Worm (Caenorhabditis elegans) whole organism, young adult: ENCODE results near the gene T28B11.1.

Source experiments
- B0035.1 ChIP-seq: sonication (generic microtip); optimal IDR thresholded peaks from 2 replicates; lab custom pipeline; 2016; ENCODE audit warnings: missing genetic modification characterization, mild to moderate bottlenecking, missing compliant biosample characterization, missing genotype, missing genetic modification reagents
- F10E7.11 ChIP-seq: sonication (generic microtip); optimal IDR thresholded peaks from 2 replicates; lab custom pipeline; 2017; ENCODE audit warnings: mild to moderate bottlenecking, missing genetic modification characterization, moderate library complexity, missing compliant biosample characterization
- F23B12.7 ChIP-seq: sonication (generic microtip); optimal IDR thresholded peaks from 2 replicates; lab custom pipeline; 2017; ENCODE audit warnings: missing genetic modification characterization, mild to moderate bottlenecking, missing compliant biosample characterization, antibody characterized with exemption, moderate library complexity; ENCODE audit not compliant: insufficient read depth
- F39B2.1 ChIP-seq: fragments of 200-800 bp; sonication (Bioruptor generic); IDR thresholded peaks from 2 replicates; pipeline ENCODE4 v1.3.6; 2022; ENCODE audit warnings: missing genetic modification reagents, missing genetic modification characterization, missing compliant biosample characterization
- K11D2.4 ChIP-seq: fragments of 200-800 bp; sonication (Bioruptor generic); IDR thresholded peaks from 2 replicates; pipeline ENCODE4 v1.3.6; 2022; ENCODE audit warnings: missing genetic modification reagents, missing genetic modification characterization, missing compliant biosample characterization
- K12H6.12 ChIP-seq: fragments of 200-800 bp; sonication (Bioruptor generic); optimal IDR thresholded peaks from 2 replicates; lab custom pipeline; 2018; ENCODE audit warnings: mild to moderate bottlenecking, missing genetic modification characterization, missing compliant biosample characterization
- ZK185.1 ChIP-seq: sonication (generic microtip); optimal IDR thresholded peaks from 2 replicates; lab custom pipeline; 2016; ENCODE audit warnings: mild to moderate bottlenecking, missing genetic modification characterization, missing compliant biosample characterization; ENCODE audit not compliant: poor library complexity, severe bottlenecking
- athp-1 ChIP-seq: sonication (generic microtip); optimal IDR thresholded peaks from 2 replicates; lab custom pipeline; 2017; ENCODE audit warnings: mild to moderate bottlenecking, missing genetic modification characterization, missing compliant biosample characterization
- attf-5 ChIP-seq: fragments of 200-800 bp; sonication (Bioruptor generic); optimal IDR thresholded peaks from 2 replicates; lab custom pipeline; 2018; ENCODE audit warnings: mild to moderate bottlenecking, missing genetic modification characterization, missing compliant biosample characterization
- bed-1 ChIP-seq: fragments of 200-800 bp; sonication (Bioruptor generic); IDR thresholded peaks from 2 replicates; pipeline ENCODE4 v1.3.6; 2022; ENCODE audit warnings: missing genetic modification reagents, missing genetic modification characterization, missing compliant biosample characterization
- bed-2 ChIP-seq: fragments of 200-800 bp; sonication (Bioruptor generic); IDR thresholded peaks from 2 replicates; pipeline ENCODE4 v1.3.6; 2022; ENCODE audit warnings: missing genetic modification reagents, missing genetic modification characterization, missing compliant biosample characterization
- cebp-1 ChIP-seq, 2 experiments: fragments of 200-800 bp in 1 of 2; sonication (Bioruptor generic) in 1 of 2; sonication (generic microtip) in 1 of 2; IDR thresholded peaks in 1 of 2; optimal IDR thresholded peaks in 1 of 2; 2 replicates each; pipeline versions ENCODE4 v1.3.6 to Lab custom; 2017 to 2022; ENCODE audit warnings: missing compliant biosample characterization in 2 of 2, missing genetic modification characterization in 2 of 2, mild to moderate bottlenecking in 1 of 2, missing genetic modification reagents in 1 of 2, moderate library complexity in 1 of 2
- cebp-2 ChIP-seq: fragments of 200-800 bp; sonication (Bioruptor generic); IDR thresholded peaks from 2 replicates; pipeline ENCODE4 v1.3.6; 2022; ENCODE audit warnings: missing genetic modification characterization, missing compliant biosample characterization
- ceh-27 ChIP-seq: fragments of 200-800 bp; sonication (Bioruptor generic); optimal IDR thresholded peaks from 2 replicates; lab custom pipeline; 2018; ENCODE audit warnings: mild to moderate bottlenecking, missing genetic modification characterization, moderate library complexity, missing compliant biosample characterization
- die-1 ChIP-seq: sonication (generic microtip); optimal IDR thresholded peaks from 2 replicates; lab custom pipeline; 2016; ENCODE audit warnings: missing genotype, mild to moderate bottlenecking, missing genetic modification characterization, missing compliant biosample characterization
- egl-18 ChIP-seq: fragments of 200-800 bp; sonication (Bioruptor generic); IDR thresholded peaks from 2 replicates; pipeline ENCODE4 v1.3.6; 2022; ENCODE audit warnings: missing genetic modification reagents, missing genetic modification characterization, missing compliant biosample characterization
- ekl-4 ChIP-seq: fragments of 200-800 bp; sonication (Bioruptor generic); IDR thresholded peaks from 2 replicates; pipeline ENCODE4 v1.3.6; 2022; ENCODE audit warnings: missing genetic modification reagents, missing genetic modification characterization, missing compliant biosample characterization
- him-1 ChIP-seq: sonication (generic microtip); optimal IDR thresholded peaks from 2 replicates; lab custom pipeline; 2016; ENCODE audit warnings: missing genotype, missing genetic modification reagents, missing genetic modification characterization, missing compliant biosample characterization
- hmg-1.2 ChIP-seq: fragments of 200-800 bp; sonication (Bioruptor generic); IDR thresholded peaks from 2 replicates; pipeline ENCODE4 v1.3.6; 2022; ENCODE audit warnings: missing genetic modification reagents, missing genetic modification characterization, missing compliant biosample characterization
- lag-1 ChIP-seq: fragments of 200-800 bp; sonication (Bioruptor generic); IDR thresholded peaks from 2 replicates; pipeline ENCODE4 v1.3.6; 2022; ENCODE audit warnings: missing genetic modification reagents, missing genetic modification characterization, missing compliant biosample characterization
- lin-35 ChIP-seq, 3 experiments: fragments of 150-350 bp in 2 of 3; sonication (generic microtip) in 1 of 3; optimal IDR thresholded peaks; 2 replicates each; lab custom pipeline; 2014 to 2018; ENCODE audit warnings: missing biosample characterization in 3 of 3, missing genetic modification characterization in 3 of 3, missing genetic modification reagents in 3 of 3
- lin-54 ChIP-seq: fragments of 200-800 bp; sonication (Bioruptor generic); optimal IDR thresholded peaks from 2 replicates; lab custom pipeline; 2018; ENCODE audit warnings: mild to moderate bottlenecking, missing genetic modification characterization, missing compliant biosample characterization
- lir-1 ChIP-seq: fragments of 200-800 bp; sonication (Bioruptor generic); conservative IDR thresholded peaks from 2 replicates; pipeline ENCODE4 v1.3.6; 2022; ENCODE audit warnings: missing genetic modification reagents, missing genetic modification characterization, missing compliant biosample characterization
- lsy-27 ChIP-seq: sonication (generic microtip); optimal IDR thresholded peaks from 2 replicates; lab custom pipeline; 2017; ENCODE audit warnings: missing genetic modification characterization, mild to moderate bottlenecking, missing compliant biosample characterization, antibody characterized with exemption, missing genotype, borderline replicate concordance; ENCODE audit not compliant: insufficient read depth
- madf-10 ChIP-seq: sonication (generic microtip); optimal IDR thresholded peaks from 2 replicates; lab custom pipeline; 2016; ENCODE audit warnings: mild to moderate bottlenecking, missing genetic modification characterization, missing compliant biosample characterization
- mcd-1 ChIP-seq: fragments of 200-800 bp; sonication (Bioruptor generic); IDR thresholded peaks from 2 replicates; pipeline ENCODE4 v1.3.6; 2022; ENCODE audit warnings: missing genetic modification reagents, missing genetic modification characterization, missing compliant biosample characterization
- mes-4 ChIP-seq: sonication (generic microtip); optimal IDR thresholded peaks from 2 replicates; lab custom pipeline; 2016; ENCODE audit warnings: missing genotype, missing genetic modification characterization, missing compliant biosample characterization
- nfya-1 ChIP-seq: sonication (generic microtip); optimal IDR thresholded peaks from 2 replicates; lab custom pipeline; 2017; ENCODE audit warnings: antibody characterized with exemption, missing compliant biosample characterization, missing genetic modification characterization, borderline replicate concordance; ENCODE audit not compliant: insufficient read depth
- nhr-120 ChIP-seq: fragments of 200-800 bp; sonication (Bioruptor generic); IDR thresholded peaks from 2 replicates; pipeline ENCODE4 v1.3.6; 2022; ENCODE audit warnings: missing genetic modification characterization, missing compliant biosample characterization
- nhr-179 ChIP-seq: sonication (generic microtip); optimal IDR thresholded peaks from 2 replicates; lab custom pipeline; 2016; ENCODE audit warnings: mild to moderate bottlenecking, missing genetic modification characterization, missing compliant biosample characterization
- nhr-27 ChIP-seq: fragments of 200-800 bp; sonication (Bioruptor generic); optimal IDR thresholded peaks from 2 replicates; lab custom pipeline; 2018; ENCODE audit warnings: mild to moderate bottlenecking, missing genetic modification characterization, moderate library complexity, missing compliant biosample characterization
- pbrm-1 ChIP-seq: fragments of 200-800 bp; sonication (Bioruptor generic); IDR thresholded peaks from 2 replicates; pipeline ENCODE4 v1.3.6; 2022; ENCODE audit warnings: missing genetic modification reagents, missing genetic modification characterization, missing compliant biosample characterization
- rec-8 ChIP-seq, 2 experiments: sonication (generic microtip); optimal IDR thresholded peaks; 2 replicates each; lab custom pipeline; 2016; ENCODE audit warnings: mild to moderate bottlenecking in 2 of 2, missing genetic modification characterization in 2 of 2, missing genetic modification reagents in 2 of 2, missing genotype in 2 of 2, missing biosample characterization in 1 of 2, missing compliant biosample characterization in 1 of 2, moderate library complexity in 1 of 2
- snpc-3.4 ChIP-seq: sonication (generic microtip); optimal IDR thresholded peaks from 2 replicates; lab custom pipeline; 2017; ENCODE audit warnings: missing genetic modification characterization, mild to moderate bottlenecking, missing compliant biosample characterization, antibody characterized with exemption, moderate library complexity, missing genotype, missing genetic modification reagents
- tbp1 ChIP-seq: fragments of 200-800 bp; sonication (Bioruptor generic); optimal IDR thresholded peaks from 2 replicates; lab custom pipeline; 2018; ENCODE audit warnings: mild to moderate bottlenecking, missing genetic modification characterization, missing compliant biosample characterization
- tlf-1 ChIP-seq: fragments of 200-800 bp; sonication (Bioruptor generic); optimal IDR thresholded peaks from 2 replicates; lab custom pipeline; 2018; ENCODE audit warnings: mild to moderate bottlenecking, missing genetic modification characterization, missing compliant biosample characterization
- ztf-6 ChIP-seq: fragments of 200-800 bp; sonication (Bioruptor generic); IDR thresholded peaks from 2 replicates; pipeline ENCODE4 v1.3.6; 2022; ENCODE audit warnings: missing genetic modification reagents, missing genetic modification characterization, missing compliant biosample characterization

Gene T28B11.1

ce11 chrV:10708346-10708745 is 23.9 kb downstream of the T28B11.1 start:
- TF ChIP-seq lin-54 (GFP tag; lab: Kevin White, UChicago) (no peak), cebp-1 (GFP tag; IDR thresholded peaks at IDR 0.05; lab: Robert Waterston, UW) (no peak), cebp-1 (tag; optimal IDR thresholded peaks at IDR 0.05; lab: Kevin White, UChicago) (peak; percentile 28), lin-35 (GFP tag; optimal IDR thresholded peaks at IDR 0.05; lab: Kevin White, UChicago) (no peak), mcd-1 (GFP tag; lab: Robert Waterston, UW) (no peak)
- TF ChIP-seq, all 124 proteins: peak for 1

DNA sequence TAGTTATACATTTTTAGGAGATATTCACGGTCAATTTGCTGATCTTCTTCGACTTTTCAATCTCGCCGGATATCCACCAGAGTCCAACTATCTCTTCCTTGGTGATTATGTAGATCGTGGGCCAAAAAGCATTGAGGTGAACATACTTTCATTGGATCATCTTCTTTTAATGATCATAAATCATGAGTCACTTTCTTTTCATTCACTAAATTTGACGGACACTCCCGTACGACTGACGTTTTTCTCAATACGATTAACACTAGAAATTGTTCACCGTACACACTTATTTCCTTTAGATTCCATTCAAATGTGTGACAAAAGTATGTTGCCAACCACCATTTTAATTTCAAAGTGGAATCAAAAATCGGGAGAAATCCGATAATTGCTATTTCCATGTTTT is 29.3 kb downstream of the T28B11.1 start:
- no peak for TF ChIP-seq die-1 (tag; lab: Kevin White, UChicago)
- no peak for TF ChIP-seq attf-5
- TF ChIP-seq ceh-27 = no peak
- TF ChIP-seq, all 124 proteins: peak for 0

DNA sequence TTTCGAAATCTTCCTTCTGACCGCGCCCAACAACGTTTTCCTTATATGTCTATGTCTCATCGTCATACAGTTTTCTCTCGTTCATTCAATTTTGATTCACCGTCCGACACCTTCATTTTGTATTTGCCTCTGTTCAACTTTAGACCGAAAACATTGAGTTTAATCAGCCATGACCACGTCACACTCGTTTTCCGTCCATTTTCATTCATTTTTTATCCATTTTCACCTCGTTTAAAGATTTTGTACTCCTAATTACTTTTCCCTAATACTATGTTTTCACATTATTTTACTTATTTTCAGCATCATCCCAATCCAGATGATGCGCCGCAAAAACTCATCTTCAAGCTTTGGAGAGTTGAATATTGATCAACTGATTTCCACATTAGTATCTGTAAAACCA is 30.0 kb downstream of the T28B11.1 start, which contains the start of gene pph-1:
Gene pph-1, plus strand, starts transcription at position 301 of the 400 bp plus-strand sequence.
- TF ChIP-seq ZK185.1 (no peak), ztf-6 (no peak), B0035.1 (tag; lab: Kevin White, UChicago) (no peak), nhr-179 (tag; lab: Kevin White, UChicago) (no peak), rec-8 (tag; optimal IDR thresholded peaks at IDR 0.05; lab: Kevin White, UChicago) (no peak), K11D2.4 (GFP tag; lab: Robert Waterston, UW) (no peak), tlf-1 (GFP tag; lab: Kevin White, UChicago) (no peak), him-1 (no peak), ekl-4 (GFP tag; lab: Robert Waterston, UW) (no peak), egl-18 (GFP tag; lab: Robert Waterston, UW) (no peak), K12H6.12 (tag; lab: Kevin White, UChicago) (no peak), F10E7.11 (no peak), lag-1 (GFP tag; lab: Robert Waterston, UW) (no peak), nhr-27 (tag; lab: Kevin White, UChicago) (no peak), bed-2 (GFP tag; lab: Robert Waterston, UW) (no peak), F39B2.1 (GFP tag; lab: Robert Waterston, UW) (no peak), nhr-120 (GFP tag; lab: Robert Waterston, UW) (no peak), pbrm-1 (GFP tag; lab: Robert Waterston, UW) (no peak), lir-1 (GFP tag; lab: Robert Waterston, UW) (no peak)

- no peak for TF ChIP-seq lsy-27
- no peak for TF ChIP-seq cebp-2 (GFP tag; lab: Robert Waterston, UW)
- TF ChIP-seq athp-1 (tag; lab: Kevin White, UChicago) = no peak
- no peak for TF ChIP-seq nfya-1
- no peak for TF ChIP-seq hmg-1.2 (GFP tag; lab: Robert Waterston, UW)
- TF ChIP-seq F23B12.7 (tag; lab: Kevin White, UChicago) = no peak
- TF ChIP-seq bed-1 = no peak
- no peak for TF ChIP-seq tbp1
- no peak for TF ChIP-seq mes-4 (tag; lab: Kevin White, UChicago)
- TF ChIP-seq snpc-3.4 (tag; lab: Kevin White, UChicago) = no peak
- no peak for TF ChIP-seq madf-10
Measured at ce11 chrV:10699122-10699521, 33.1 kb downstream of the T28B11.1 start.
